Worm (Caenorhabditis elegans) whole organism, L1 larva: Measurements from ENCODE around the gene T28A8.3.

Source experiments
- C04F5.9 ChIP-seq: sonication (generic microtip); optimal IDR thresholded peaks from 2 replicates; lab custom pipeline; 2016; ENCODE audit warnings: missing genetic modification characterization, missing compliant biosample characterization
- C34B4.2 ChIP-seq: sonication (generic microtip); optimal IDR thresholded peaks from 2 replicates; lab custom pipeline; 2017; ENCODE audit warnings: mild to moderate bottlenecking, missing genetic modification characterization, missing compliant biosample characterization
- F16B12.6 ChIP-seq: fragments of 150-350 bp; optimal IDR thresholded peaks from 2 replicates; lab custom pipeline; 2014; ENCODE audit warnings: missing biosample characterization, missing genetic modification characterization
- Y116A8C.19 ChIP-seq: sonication (generic microtip); optimal IDR thresholded peaks from 2 replicates; lab custom pipeline; 2016; ENCODE audit warnings: missing compliant biosample characterization, missing genetic modification characterization, borderline replicate concordance
- alr-1 ChIP-seq: fragments of 200-800 bp; sonication (Bioruptor generic); optimal IDR thresholded peaks from 2 replicates; lab custom pipeline; 2018; ENCODE audit warnings: borderline replicate concordance, mild to moderate bottlenecking, missing genetic modification characterization, missing compliant biosample characterization
- aly-2 ChIP-seq: fragments of 150-350 bp; optimal IDR thresholded peaks from 2 replicates; lab custom pipeline; 2014; ENCODE audit warnings: missing biosample characterization, missing genetic modification characterization
- ama-1 ChIP-seq: fragments of 150-350 bp; optimal IDR thresholded peaks from 2 replicates; lab custom pipeline; 2014
- blmp-1 ChIP-seq: fragments of 150-350 bp; optimal IDR thresholded peaks from 2 replicates; lab custom pipeline; 2014; ENCODE audit warnings: missing biosample characterization, missing genetic modification characterization
- ceh-82 ChIP-seq, 3 experiments: fragments of 150-350 bp in 1 of 3; sonication (generic microtip) in 2 of 3; optimal IDR thresholded peaks; 2 replicates each; lab custom pipeline; 2014 to 2017; ENCODE audit warnings: missing biosample characterization in 3 of 3, missing genetic modification characterization in 3 of 3
- ceh-88 ChIP-seq: fragments of 200-800 bp; sonication (Bioruptor generic); IDR thresholded peaks from 2 replicates; pipeline ENCODE4 v1.3.6; 2022; ENCODE audit warnings: missing genetic modification characterization, missing compliant biosample characterization
- ceh-90 ChIP-seq: sonication (generic microtip); optimal IDR thresholded peaks from 2 replicates; lab custom pipeline; 2016; ENCODE audit warnings: missing genetic modification characterization, missing compliant biosample characterization
- ces-1 ChIP-seq: fragments of 150-350 bp; optimal IDR thresholded peaks from 2 replicates; lab custom pipeline; 2014; ENCODE audit warnings: missing biosample characterization, missing genetic modification reagents, missing genetic modification characterization
- dpl-1 ChIP-seq, 3 experiments: fragments of 150-350 bp in 2 of 3; sonication (generic microtip) in 1 of 3; optimal IDR thresholded peaks; 2 replicates each; lab custom pipeline; 2014 to 2017; ENCODE audit warnings: missing biosample characterization in 3 of 3, missing genetic modification characterization in 3 of 3, missing genetic modification reagents in 3 of 3
- dsc-1 ChIP-seq: sonication (generic microtip); optimal IDR thresholded peaks from 2 replicates; lab custom pipeline; 2016; ENCODE audit warnings: mild to moderate bottlenecking, missing genetic modification characterization, missing compliant biosample characterization
- efl-1 ChIP-seq, 4 experiments: fragments of 150-350 bp; optimal IDR thresholded peaks in 3 of 4; peaks in 1 of 4; 1 replicate in 1 of 4; 2 replicates in 3 of 4; lab custom pipeline; 2014; ENCODE audit warnings: missing biosample characterization in 2 of 4, missing genetic modification characterization in 2 of 4, missing genetic modification reagents in 2 of 4
- efl-3 ChIP-seq: fragments of 200-800 bp; sonication (Bioruptor generic); optimal IDR thresholded peaks from 2 replicates; lab custom pipeline; 2018; ENCODE audit warnings: mild to moderate bottlenecking, missing genetic modification characterization, missing compliant biosample characterization
- elt-2 ChIP-seq: sonication (generic microtip); optimal IDR thresholded peaks from 2 replicates; lab custom pipeline; 2016; ENCODE audit warnings: missing genetic modification characterization, mild to moderate bottlenecking, inconsistent platforms, missing compliant biosample characterization, missing genetic modification reagents
- elt-3 ChIP-seq, 6 experiments: fragments of 150-350 bp in 1 of 6; sonication (generic microtip); optimal IDR thresholded peaks; 2 replicates each; lab custom pipeline; 2017 to 2018; ENCODE audit warnings: missing biosample characterization in 6 of 6, missing genetic modification characterization in 6 of 6, inconsistent platforms in 1 of 6
- fkh-4 ChIP-seq: sonication (generic microtip); optimal IDR thresholded peaks from 2 replicates; lab custom pipeline; 2016; ENCODE audit warnings: missing compliant biosample characterization, missing genetic modification characterization, borderline replicate concordance
- fkh-8 ChIP-seq: sonication (generic microtip); optimal IDR thresholded peaks from 2 replicates; lab custom pipeline; 2016; ENCODE audit warnings: mild to moderate bottlenecking, missing genetic modification characterization, missing compliant biosample characterization
- fos-1 ChIP-seq: fragments of 150-350 bp; optimal IDR thresholded peaks from 2 replicates; lab custom pipeline; 2014; ENCODE audit warnings: missing biosample characterization, missing genetic modification characterization
- hlh-17 ChIP-seq: fragments of 200-800 bp; sonication (Bioruptor generic); optimal IDR thresholded peaks from 2 replicates; lab custom pipeline; 2018; ENCODE audit warnings: missing genetic modification characterization, mild to moderate bottlenecking, missing compliant biosample characterization, moderate library complexity, borderline replicate concordance
- lin-13 ChIP-seq: fragments of 150-350 bp; optimal IDR thresholded peaks from 2 replicates; lab custom pipeline; 2014; ENCODE audit warnings: missing biosample characterization, missing genetic modification reagents, missing genetic modification characterization
- lin-14 ChIP-seq: fragments of 200-800 bp; sonication (Bioruptor generic); optimal IDR thresholded peaks from 2 replicates; lab custom pipeline; 2018; ENCODE audit warnings: mild to moderate bottlenecking, missing genetic modification characterization, moderate library complexity, missing compliant biosample characterization
- lin-39 ChIP-seq: fragments of 150-350 bp; optimal IDR thresholded peaks from 2 replicates; lab custom pipeline; 2014; ENCODE audit warnings: missing biosample characterization, missing genetic modification reagents, missing genetic modification characterization
- lsy-2 ChIP-seq, 2 experiments: fragments of 150-350 bp; optimal IDR thresholded peaks; 2 replicates each; lab custom pipeline; 2014; ENCODE audit warnings: missing biosample characterization in 2 of 2, missing genetic modification characterization in 2 of 2
- mdl-1 ChIP-seq, 2 experiments: fragments of 150-350 bp; optimal IDR thresholded peaks; 2 replicates each; lab custom pipeline; 2014 to 2017; ENCODE audit warnings: missing biosample characterization in 2 of 2, missing genetic modification characterization in 2 of 2, inconsistent platforms in 1 of 2
- mef-2 ChIP-seq: fragments of 150-350 bp; optimal IDR thresholded peaks from 2 replicates; lab custom pipeline; 2014; ENCODE audit warnings: missing biosample characterization, missing genetic modification characterization
- mep-1 ChIP-seq: fragments of 150-350 bp; optimal IDR thresholded peaks from 2 replicates; lab custom pipeline; 2014; ENCODE audit warnings: missing biosample characterization, missing genetic modification characterization
- nhr-19 ChIP-seq: fragments of 200-800 bp; sonication (Bioruptor generic); conservative IDR thresholded peaks from 2 replicates; pipeline ENCODE4 v1.3.6; 2022; ENCODE audit warnings: missing genetic modification characterization, missing compliant biosample characterization
- nhr-237 ChIP-seq: fragments of 150-350 bp; optimal IDR thresholded peaks from 2 replicates; lab custom pipeline; 2014; ENCODE audit warnings: missing biosample characterization, missing genetic modification characterization
- nhr-47 ChIP-seq: sonication (generic microtip); optimal IDR thresholded peaks from 2 replicates; lab custom pipeline; 2016; ENCODE audit warnings: mild to moderate bottlenecking, missing genetic modification characterization, moderate library complexity, missing compliant biosample characterization
- nhr-85 ChIP-seq: sonication (generic microtip); peaks from one replicate; lab custom pipeline; 2016; ENCODE audit warnings: missing genetic modification characterization, inconsistent platforms, missing compliant biosample characterization
- nhr-90 ChIP-seq: sonication (generic microtip); optimal IDR thresholded peaks from 2 replicates; lab custom pipeline; 2016; ENCODE audit warnings: mild to moderate bottlenecking, missing genetic modification characterization, missing compliant biosample characterization; ENCODE audit not compliant: poor library complexity
- skn-1 ChIP-seq: fragments of 150-350 bp; optimal IDR thresholded peaks from 2 replicates; lab custom pipeline; 2014; ENCODE audit warnings: missing biosample characterization, missing genetic modification characterization
- snpc-4 ChIP-seq: fragments of 150-350 bp; optimal IDR thresholded peaks from 2 replicates; lab custom pipeline; 2014; ENCODE audit warnings: missing biosample characterization, missing genetic modification characterization
- snu-23 ChIP-seq: sonication (generic microtip); optimal IDR thresholded peaks from 2 replicates; lab custom pipeline; 2016; ENCODE audit warnings: missing genetic modification characterization, missing compliant biosample characterization
- sptf-1 ChIP-seq: fragments of 150-350 bp; optimal IDR thresholded peaks from 2 replicates; lab custom pipeline; 2014; ENCODE audit warnings: missing biosample characterization, missing genetic modification characterization
- sup-37 ChIP-seq: fragments of 200-800 bp; sonication (Bioruptor generic); optimal IDR thresholded peaks from 2 replicates; lab custom pipeline; 2018; ENCODE audit warnings: mild to moderate bottlenecking, missing genetic modification characterization, missing compliant biosample characterization
- swsn-7 ChIP-seq: sonication (generic microtip); optimal IDR thresholded peaks from 2 replicates; lab custom pipeline; 2016; ENCODE audit warnings: missing genetic modification characterization, missing compliant biosample characterization
- tbx-2 ChIP-seq: sonication (generic microtip); optimal IDR thresholded peaks from 2 replicates; lab custom pipeline; 2016; ENCODE audit warnings: missing genetic modification characterization, missing compliant biosample characterization
- unc-30 ChIP-seq: sonication (generic microtip); optimal IDR thresholded peaks from 2 replicates; lab custom pipeline; 2017; ENCODE audit warnings: missing biosample characterization, missing genetic modification characterization
- unc-86 ChIP-seq: sonication (generic microtip); optimal IDR thresholded peaks from 2 replicates; lab custom pipeline; 2016; ENCODE audit warnings: missing genetic modification characterization, missing compliant biosample characterization
- unc-98 ChIP-seq: fragments of 200-800 bp; sonication (Bioruptor generic); IDR thresholded peaks from 2 replicates; pipeline ENCODE4 v1.3.6; 2022; ENCODE audit warnings: missing genetic modification characterization, missing compliant biosample characterization
- vab-15 ChIP-seq: sonication (generic microtip); optimal IDR thresholded peaks from 2 replicates; lab custom pipeline; 2017; ENCODE audit warnings: missing genotype, mild to moderate bottlenecking, missing genetic modification characterization, missing compliant biosample characterization
- xbp-1 ChIP-seq: sonication (generic microtip); optimal IDR thresholded peaks from 2 replicates; lab custom pipeline; 2016; ENCODE audit warnings: missing genetic modification characterization, missing compliant biosample characterization
- zag-1 ChIP-seq: fragments of 150-350 bp; optimal IDR thresholded peaks from 2 replicates; lab custom pipeline; 2014; ENCODE audit warnings: missing biosample characterization, missing genetic modification characterization

Gene T28A8.3

DNA sequence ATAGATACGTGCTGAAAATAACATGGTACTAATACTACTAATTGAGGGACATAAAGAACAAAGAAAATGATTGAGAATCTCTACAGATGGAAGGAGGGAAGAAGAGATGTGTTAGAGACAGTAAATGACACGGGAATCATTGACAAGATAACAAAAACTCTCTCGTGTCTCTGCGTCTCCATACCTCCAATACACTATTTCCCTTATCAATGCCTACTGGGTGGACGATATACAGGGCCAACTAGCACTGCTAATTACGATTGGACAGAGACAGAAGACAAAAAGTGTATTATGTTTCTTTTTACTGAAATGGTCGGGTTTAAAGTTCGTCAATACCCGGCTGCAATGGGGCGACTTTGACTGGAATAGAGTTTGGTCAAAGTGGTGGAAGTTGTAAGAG is 38.8 kb downstream of the T28A8.3 start (continued):
- no peak for TF ChIP-seq sptf-1 (tag; lab: Kevin White, UChicago)
- TF ChIP-seq efl-3 (GFP tag; lab: Kevin White, UChicago) = no peak
- no peak for TF ChIP-seq ces-1 (GFP tag; lab: Kevin White, UChicago)
- no peak for TF ChIP-seq lin-13 (GFP tag; lab: Kevin White, UChicago)
- peak; percentile 67 to 92 (median 87) for TF ChIP-seq elt-3 (tag; optimal IDR thresholded peaks at IDR 0.05; lab: Kevin White, UChicago)
- no peak for TF ChIP-seq unc-86
- no peak for TF ChIP-seq lsy-2 (tag; optimal IDR thresholded peaks at IDR 0.05; lab: Kevin White, UChicago)
- TF ChIP-seq hlh-17 = no peak
- TF ChIP-seq vab-15 (tag; lab: Kevin White, UChicago) = no peak
- TF ChIP-seq xbp-1 (tag; lab: Kevin White, UChicago) = no peak
- TF ChIP-seq elt-2 = peak; percentile 59
- no peak for TF ChIP-seq nhr-237 (tag; lab: Kevin White, UChicago)
- TF ChIP-seq sup-37 = no peak
- TF ChIP-seq zag-1 (tag; lab: Kevin White, UChicago) = no peak
- TF ChIP-seq lin-14 (GFP tag; lab: Kevin White, UChicago) = peak; percentile 45
- no peak for TF ChIP-seq aly-2 (tag; lab: Kevin White, UChicago)
- no peak for TF ChIP-seq efl-1 (optimal IDR thresholded peaks at IDR 0.05; lab: Kevin White, UChicago)
- peak in 1 of 2 experiments; percentile 92 for TF ChIP-seq efl-1 (GFP tag; optimal IDR thresholded peaks at IDR 0.05 in 1 of 2; lab: Kevin White, UChicago)
- TF ChIP-seq ceh-88 = no peak
- no peak for TF ChIP-seq nhr-90 (tag; lab: Kevin White, UChicago)
- no peak for TF ChIP-seq unc-98 (GFP tag; lab: Robert Waterston, UW)
- TF ChIP-seq mep-1 (tag; lab: Kevin White, UChicago) = no peak
- no peak for TF ChIP-seq ceh-90 (tag; lab: Kevin White, UChicago)
- no peak for TF ChIP-seq nhr-85
- TF ChIP-seq C04F5.9 (tag; lab: Kevin White, UChicago) = no peak
- no peak for TF ChIP-seq fos-1 (tag; lab: Kevin White, UChicago)
- TF ChIP-seq ama-1 (lab: Kevin White, UChicago) = no peak
- peak; percentile 39 for TF ChIP-seq snu-23
- peak in 1 of 2 experiments; percentile 41 for TF ChIP-seq mdl-1 (tag; optimal IDR thresholded peaks at IDR 0.05; lab: Kevin White, UChicago)
- TF ChIP-seq snpc-4 (tag; lab: Kevin White, UChicago) = no peak
- no peak for TF ChIP-seq nhr-47 (tag; lab: Kevin White, UChicago)
- no peak for TF ChIP-seq alr-1 (tag; lab: Kevin White, UChicago)

DNA sequence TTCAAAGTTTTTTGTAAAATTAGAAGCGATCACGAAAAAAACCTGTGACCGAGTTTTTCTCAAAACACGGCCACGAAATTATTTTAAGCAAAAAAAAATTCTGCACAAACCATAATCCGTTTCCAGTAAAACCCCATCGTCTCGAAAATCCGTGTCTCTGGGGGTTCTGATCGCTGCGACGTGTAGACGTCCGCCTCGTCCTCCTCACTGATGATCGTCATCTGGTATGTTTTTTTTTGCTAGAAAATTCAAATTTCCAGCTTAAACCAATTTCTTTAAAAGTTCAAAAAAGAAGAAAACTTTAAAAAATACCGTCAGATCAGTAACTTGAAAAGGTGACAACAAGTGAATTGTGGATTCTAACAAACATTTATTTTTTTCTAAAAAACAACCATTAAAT is 40.7 kb downstream of the T28A8.3 start, which contains the start of gene Y76A2B.4:
Gene Y76A2B.4 (minus strand): TSS at position 241 of the 400 bp plus-strand sequence.
- TF ChIP-seq Y116A8C.19 (tag; lab: Kevin White, UChicago) (no peak), ama-1 (lab: Kevin White, UChicago) (peak; percentile 61), blmp-1 (tag; lab: Kevin White, UChicago) (no peak)

DNA sequence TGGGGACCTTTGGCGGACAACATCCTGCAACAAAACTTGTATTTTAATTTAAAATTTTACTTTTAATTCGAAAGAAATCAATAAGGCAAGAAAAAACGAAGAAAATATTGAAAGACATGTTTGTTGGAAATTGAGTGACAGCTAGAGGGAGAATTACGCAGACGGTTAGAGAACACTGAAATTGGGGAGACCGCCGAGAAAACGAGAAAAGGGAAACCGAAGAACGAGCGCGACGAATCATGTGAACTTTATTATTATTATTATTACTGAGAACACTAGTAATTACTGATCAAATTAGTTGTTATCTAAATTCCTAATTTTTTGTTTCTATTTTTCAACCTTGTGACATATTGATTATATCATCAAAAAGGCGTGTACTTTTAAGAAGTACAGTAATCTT is 43.2 kb downstream of the T28A8.3 start, which contains the start of gene mmad-1:
Gene mmad-1 (minus strand): TSS at position 24 of the 400 bp plus-strand sequence.
- TF ChIP-seq snu-23 (peak; percentile 78), swsn-7 (peak; percentile 60), snpc-4 (tag; lab: Kevin White, UChicago) (no peak), fkh-4 (no peak), mep-1 (tag; lab: Kevin White, UChicago) (peak; percentile 73), nhr-90 (tag; lab: Kevin White, UChicago) (peak; percentile 71), sup-37 (no peak), nhr-19 (GFP tag; lab: Robert Waterston, UW) (peak; percentile 83), xbp-1 (tag; lab: Kevin White, UChicago) (peak; percentile 25), unc-30 (tag; lab: Kevin White, UChicago) (no peak), C34B4.2 (no peak), nhr-47 (tag; lab: Kevin White, UChicago) (peak; percentile 63), ceh-82 (tag; optimal IDR thresholded peaks at IDR 0.05; lab: Kevin White, UChicago) (peak in 2 of 3 experiments; percentile 19 to 51), dsc-1 (peak; percentile 54), elt-2 (peak; percentile 24), mef-2 (tag; lab: Kevin White, UChicago) (no peak), dpl-1 (GFP tag; optimal IDR thresholded peaks at IDR 0.05; lab: Kevin White, UChicago) (peak in 1 of 3 experiments; percentile 35), lin-39 (tag; lab: Kevin White, UChicago) (no peak), skn-1 (peak; percentile 4), lsy-2 (tag; optimal IDR thresholded peaks at IDR 0.05; lab: Kevin White, UChicago) (peak; percentile 44 to 52), alr-1 (tag; lab: Kevin White, UChicago) (no peak), fkh-8 (peak; percentile 73), efl-3 (GFP tag; lab: Kevin White, UChicago) (no peak), mdl-1 (tag; optimal IDR thresholded peaks at IDR 0.05; lab: Kevin White, UChicago) (peak in 1 of 2 experiments; percentile 73), ceh-88 (no peak), nhr-85 (peak; percentile 75), F16B12.6 (tag; lab: Kevin White, UChicago) (no peak), tbx-2 (peak; percentile 60)
